Fruit fly (Drosophila melanogaster) whole organism: Measurements from ENCODE around the gene Cht2.

Source experiments
- Dll ChIP-seq: fragments of >200 bp; optimal IDR thresholded peaks from 2 replicates; lab custom pipeline; 2017
- pan ChIP-seq: fragments of >200 bp; optimal IDR thresholded peaks from 2 replicates; lab custom pipeline; 2017
- psq ChIP-seq: fragments of >200 bp; optimal IDR thresholded peaks from 2 replicates; lab custom pipeline; 2017

dm6 chr3L:1709161-1709560 lies 46.6 kb downstream of the Cht2 start:
- TF ChIP-seq psq (no peak), pan (lab: Kevin White, UChicago) (no peak), Dll (no peak)
